Worm (Caenorhabditis elegans) whole organism, early embryonic: ENCODE data around the gene efr-3.

Experiments
- B0310.2 ChIP-seq: sonication (generic microtip); optimal IDR thresholded peaks from 2 replicates; lab custom pipeline; 2016; ENCODE audit warnings: mild to moderate bottlenecking, missing genetic modification characterization, missing compliant biosample characterization
- F13C5.2 ChIP-seq: sonication (generic microtip); optimal IDR thresholded peaks from 2 replicates; lab custom pipeline; 2017; ENCODE audit warnings: mild to moderate bottlenecking, missing genetic modification characterization, inconsistent platforms, missing compliant biosample characterization
- ama-1 ChIP-seq: fragments of 150-350 bp; optimal IDR thresholded peaks from 2 replicates; lab custom pipeline; 2014
- ceh-13 ChIP-seq: fragments of 200-800 bp; sonication (Bioruptor generic); optimal IDR thresholded peaks from 2 replicates; lab custom pipeline; 2018; ENCODE audit warnings: mild to moderate bottlenecking, missing genetic modification characterization, missing compliant biosample characterization
- ceh-36 ChIP-seq: sonication (generic microtip); optimal IDR thresholded peaks from 2 replicates; lab custom pipeline; 2016; ENCODE audit warnings: missing genetic modification characterization, inconsistent platforms, missing compliant biosample characterization
- ets-7 ChIP-seq: sonication (generic microtip); optimal IDR thresholded peaks from 2 replicates; lab custom pipeline; 2016; ENCODE audit warnings: missing genotype, missing genetic modification characterization, missing compliant biosample characterization
- flt-1 ChIP-seq: fragments of 200-800 bp; sonication (Bioruptor generic); IDR thresholded peaks from 2 replicates; pipeline ENCODE4 v1.3.6; 2022; ENCODE audit warnings: missing genetic modification characterization, missing compliant biosample characterization
- hmbx-1 ChIP-seq: sonication (generic microtip); optimal IDR thresholded peaks from 2 replicates; lab custom pipeline; 2016; ENCODE audit warnings: mild to moderate bottlenecking, missing genetic modification characterization, missing compliant biosample characterization
- hnd-1 ChIP-seq: sonication (generic microtip); optimal IDR thresholded peaks from 2 replicates; lab custom pipeline; 2016; ENCODE audit warnings: missing genetic modification characterization, missing compliant biosample characterization
- pes-1 ChIP-seq: fragments of 200-800 bp; sonication (Bioruptor generic); IDR thresholded peaks from 2 replicates; pipeline ENCODE4 v1.3.6; 2022; ENCODE audit warnings: missing genetic modification reagents, missing genetic modification characterization, missing compliant biosample characterization
- tbx-11 ChIP-seq: fragments of 200-800 bp; sonication (Bioruptor generic); IDR thresholded peaks from 2 replicates; pipeline ENCODE4 v1.3.6; 2022; ENCODE audit warnings: missing genetic modification characterization, missing compliant biosample characterization
- tbx-37 ChIP-seq: fragments of 200-800 bp; sonication (Bioruptor generic); conservative IDR thresholded peaks from 2 replicates; pipeline ENCODE4 v1.3.6; 2022; ENCODE audit warnings: missing genetic modification reagents, missing genetic modification characterization, missing compliant biosample characterization

- TF ChIP-seq ceh-36 (tag; lab: Kevin White, UChicago) (no peak), flt-1 (GFP tag; lab: Robert Waterston, UW) (no peak), ama-1 (lab: Kevin White, UChicago) (no peak), tbx-11 (no peak), hmbx-1 (tag; lab: Kevin White, UChicago) (no peak), ceh-13 (no peak), tbx-37 (GFP tag; lab: Robert Waterston, UW) (no peak), hnd-1 (no peak), ets-7 (tag; lab: Kevin White, UChicago) (no peak), B0310.2 (tag; lab: Kevin White, UChicago) (no peak), F13C5.2 (tag; lab: Kevin White, UChicago) (no peak), pes-1 (GFP tag; lab: Robert Waterston, UW) (no peak)
Measured at ce11 chrII:6342455-6342854, 21.5 kb upstream of the efr-3 start.
